Worm (Caenorhabditis elegans) whole organism, L4 larva: ENCODE measurements around the gene F33G12.6.

Experiments used
- D1046.2 ChIP-seq: fragments of 200-800 bp; sonication (Bioruptor generic); IDR thresholded peaks from 2 replicates; pipeline ENCODE4 v1.3.6; 2022; ENCODE audit warnings: missing genetic modification characterization, missing compliant biosample characterization
- F10B5.3 ChIP-seq: sonication (generic microtip); optimal IDR thresholded peaks from 2 replicates; lab custom pipeline; 2016; ENCODE audit warnings: mild to moderate bottlenecking, missing genetic modification characterization, missing compliant biosample characterization
- F26F4.8 ChIP-seq: fragments of 200-800 bp; sonication (Bioruptor generic); conservative IDR thresholded peaks from 2 replicates; pipeline ENCODE4 v1.3.6; 2022; ENCODE audit warnings: missing genetic modification characterization, missing compliant biosample characterization
- T20F7.1 ChIP-seq: fragments of 200-800 bp; sonication (Bioruptor generic); optimal IDR thresholded peaks from 2 replicates; lab custom pipeline; 2018; ENCODE audit warnings: mild to moderate bottlenecking, missing genetic modification characterization, missing compliant biosample characterization
- Y105C5A.15 ChIP-seq: fragments of 200-800 bp; sonication (Bioruptor generic); IDR thresholded peaks from 2 replicates; pipeline ENCODE4 v1.3.6; 2022; ENCODE audit warnings: missing genetic modification characterization, missing compliant biosample characterization
- Y5F2A.4 ChIP-seq: fragments of 200-800 bp; sonication (Bioruptor generic); optimal IDR thresholded peaks from 2 replicates; lab custom pipeline; 2018; ENCODE audit warnings: mild to moderate bottlenecking, missing genetic modification characterization, missing compliant biosample characterization
- ZK337.2 ChIP-seq: fragments of 200-800 bp; sonication (Bioruptor generic); IDR thresholded peaks from 2 replicates; pipeline ENCODE4 v1.3.6; 2022; ENCODE audit warnings: missing genetic modification reagents, missing genetic modification characterization, missing compliant biosample characterization
- ceh-82 ChIP-seq: sonication (generic microtip); optimal IDR thresholded peaks from 2 replicates; lab custom pipeline; 2017; ENCODE audit warnings: missing biosample characterization, missing genetic modification characterization
- ctbp-1 ChIP-seq: fragments of 200-800 bp; sonication (Bioruptor generic); IDR thresholded peaks from 2 replicates; pipeline ENCODE4 v1.3.6; 2022; ENCODE audit warnings: missing genetic modification reagents, missing genetic modification characterization, missing compliant biosample characterization
- daf-16 ChIP-seq, 3 experiments: sonication (generic microtip); optimal IDR thresholded peaks; 2 replicates each; lab custom pipeline; 2016 to 2017; ENCODE audit warnings: missing genetic modification characterization in 3 of 3, missing genetic modification reagents in 3 of 3, mild to moderate bottlenecking in 2 of 3, missing compliant biosample characterization in 2 of 3, missing biosample characterization in 1 of 3, moderate library complexity in 1 of 3
- daf-19 ChIP-seq: fragments of 200-800 bp; sonication (Bioruptor generic); conservative IDR thresholded peaks from 2 replicates; pipeline ENCODE4 v1.3.6; 2022; ENCODE audit warnings: missing genetic modification characterization, missing compliant biosample characterization
- daf-8 ChIP-seq: fragments of 200-800 bp; sonication (Bioruptor generic); IDR thresholded peaks from 2 replicates; pipeline ENCODE4 v1.3.6; 2022; ENCODE audit warnings: missing genetic modification characterization, missing compliant biosample characterization
- dmd-6 ChIP-seq: fragments of 200-800 bp; sonication (Bioruptor generic); IDR thresholded peaks from 2 replicates; pipeline ENCODE4 v1.3.6; 2022; ENCODE audit warnings: missing genetic modification reagents, missing genetic modification characterization, missing compliant biosample characterization
- dve-1 ChIP-seq: sonication (generic microtip); optimal IDR thresholded peaks from 2 replicates; lab custom pipeline; 2017; ENCODE audit warnings: antibody characterized with exemption, mild to moderate bottlenecking, missing genetic modification characterization, missing compliant biosample characterization; ENCODE audit not compliant: insufficient read depth
- hlh-11 ChIP-seq: fragments of 200-800 bp; sonication (Bioruptor generic); optimal IDR thresholded peaks from 2 replicates; lab custom pipeline; 2018; ENCODE audit warnings: mild to moderate bottlenecking, missing genetic modification characterization, missing compliant biosample characterization
- hlh-30 ChIP-seq: sonication (generic microtip); optimal IDR thresholded peaks from 2 replicates; lab custom pipeline; 2017; ENCODE audit warnings: antibody characterized with exemption, mild to moderate bottlenecking, missing genetic modification characterization, missing compliant biosample characterization; ENCODE audit not compliant: insufficient read depth
- jun-1 ChIP-seq: fragments of 150-350 bp; optimal IDR thresholded peaks from 2 replicates; lab custom pipeline; 2014; ENCODE audit warnings: missing biosample characterization, missing genetic modification reagents, missing genetic modification characterization
- lim-7 ChIP-seq: fragments of 200-800 bp; sonication (Bioruptor generic); IDR thresholded peaks from 2 replicates; pipeline ENCODE4 v1.3.6; 2022; ENCODE audit warnings: missing genetic modification characterization, missing compliant biosample characterization
- lir-3 ChIP-seq: sonication (generic microtip); optimal IDR thresholded peaks from 2 replicates; lab custom pipeline; 2016; ENCODE audit warnings: mild to moderate bottlenecking, missing genetic modification characterization, missing compliant biosample characterization
- madf-5 ChIP-seq, 2 experiments: fragments of 200-800 bp; sonication (Bioruptor generic); IDR thresholded peaks; 2 replicates each; pipeline ENCODE4 v1.3.6; 2022; ENCODE audit warnings: missing compliant biosample characterization in 2 of 2, missing genetic modification characterization in 2 of 2
- madf-9 ChIP-seq: fragments of 200-800 bp; sonication (Bioruptor generic); conservative IDR thresholded peaks from 2 replicates; pipeline ENCODE4 v1.3.6; 2022; ENCODE audit warnings: missing genetic modification reagents, missing genetic modification characterization, missing compliant biosample characterization
- mdl-1 ChIP-seq, 2 experiments: fragments of 150-350 bp in 1 of 2; sonication (generic microtip) in 1 of 2; optimal IDR thresholded peaks; 2 replicates each; lab custom pipeline; 2014 to 2017; ENCODE audit warnings: missing biosample characterization in 2 of 2, missing genetic modification characterization in 2 of 2
- nhr-111 ChIP-seq: fragments of 200-800 bp; sonication (Bioruptor generic); optimal IDR thresholded peaks from 2 replicates; lab custom pipeline; 2018; ENCODE audit warnings: mild to moderate bottlenecking, missing genetic modification characterization, missing compliant biosample characterization
- nhr-25 ChIP-seq: sonication (generic microtip); optimal IDR thresholded peaks from 2 replicates; lab custom pipeline; 2017; ENCODE audit warnings: missing genetic modification characterization, mild to moderate bottlenecking, missing compliant biosample characterization, antibody characterized with exemption, moderate library complexity, borderline replicate concordance; ENCODE audit not compliant: insufficient read depth
- nhr-28 ChIP-seq: fragments of 150-350 bp; optimal IDR thresholded peaks from 2 replicates; lab custom pipeline; 2014; ENCODE audit warnings: missing biosample characterization, missing genetic modification characterization
- nhr-41 ChIP-seq: fragments of 200-800 bp; sonication (Bioruptor generic); IDR thresholded peaks from 2 replicates; pipeline ENCODE4 v1.3.6; 2022; ENCODE audit warnings: missing genetic modification reagents, missing genetic modification characterization, missing compliant biosample characterization
- nhr-48 ChIP-seq: sonication (generic microtip); optimal IDR thresholded peaks from 2 replicates; lab custom pipeline; 2016; ENCODE audit warnings: mild to moderate bottlenecking, missing genetic modification characterization, missing compliant biosample characterization
- nhr-77 ChIP-seq: fragments of 150-350 bp; optimal IDR thresholded peaks from 2 replicates; lab custom pipeline; 2014; ENCODE audit warnings: missing biosample characterization, missing genetic modification characterization
- php-3 ChIP-seq: fragments of 200-800 bp; sonication (Bioruptor generic); IDR thresholded peaks from 2 replicates; pipeline ENCODE4 v1.3.6; 2022; ENCODE audit warnings: missing genetic modification reagents, missing genetic modification characterization, missing compliant biosample characterization
- pqm-1 ChIP-seq: sonication (generic microtip); optimal IDR thresholded peaks from 2 replicates; lab custom pipeline; 2017; ENCODE audit warnings: missing biosample characterization, missing genetic modification characterization
- rbr-2 ChIP-seq: sonication (generic microtip); optimal IDR thresholded peaks from 2 replicates; lab custom pipeline; 2016; ENCODE audit warnings: missing genotype, missing genetic modification characterization, missing compliant biosample characterization
- sdz-12 ChIP-seq: fragments of 200-800 bp; sonication (Bioruptor generic); optimal IDR thresholded peaks from 2 replicates; lab custom pipeline; 2018; ENCODE audit warnings: mild to moderate bottlenecking, missing genetic modification characterization, missing compliant biosample characterization
- set-16 ChIP-seq: fragments of 200-800 bp; sonication (Bioruptor generic); IDR thresholded peaks from 2 replicates; pipeline ENCODE4 v1.3.6; 2022; ENCODE audit warnings: missing genetic modification reagents, missing genetic modification characterization, missing compliant biosample characterization
- snpc-1.2 ChIP-seq: fragments of 200-800 bp; sonication (Bioruptor generic); IDR thresholded peaks from 2 replicates; pipeline ENCODE4 v1.3.6; 2022; ENCODE audit warnings: missing genetic modification reagents, missing genetic modification characterization, missing compliant biosample characterization
- spr-1 ChIP-seq: sonication (generic microtip); optimal IDR thresholded peaks from 2 replicates; lab custom pipeline; 2016; ENCODE audit warnings: mild to moderate bottlenecking, missing genetic modification characterization, missing compliant biosample characterization
- spr-3 ChIP-seq: fragments of 200-800 bp; sonication (Bioruptor generic); optimal IDR thresholded peaks from 2 replicates; lab custom pipeline; 2018; ENCODE audit warnings: mild to moderate bottlenecking, missing genetic modification characterization, missing compliant biosample characterization
- unc-130 ChIP-seq: sonication (generic microtip); optimal IDR thresholded peaks from 2 replicates; lab custom pipeline; 2016; ENCODE audit warnings: missing genetic modification reagents, missing genetic modification characterization, missing compliant biosample characterization
- unc-62 ChIP-seq, 3 experiments: fragments of 150-350 bp in 1 of 3; sonication (generic microtip); optimal IDR thresholded peaks in 2 of 3; peaks in 1 of 3; 1 replicate in 1 of 3; 2 replicates in 2 of 3; lab custom pipeline; 2014 to 2017; ENCODE audit warnings: missing biosample characterization in 3 of 3, missing genetic modification characterization in 3 of 3, missing genetic modification reagents in 3 of 3, missing genotype in 1 of 3
- zfp-2 ChIP-seq: sonication (generic microtip); optimal IDR thresholded peaks from 2 replicates; lab custom pipeline; 2016; ENCODE audit warnings: mild to moderate bottlenecking, missing genetic modification characterization, missing compliant biosample characterization
- zfp-3 ChIP-seq: fragments of 200-800 bp; sonication (Bioruptor generic); conservative IDR thresholded peaks from 2 replicates; pipeline ENCODE4 v1.3.6; 2022; ENCODE audit warnings: missing genetic modification reagents, missing genetic modification characterization, missing compliant biosample characterization
- ztf-11 ChIP-seq: fragments of 150-350 bp; optimal IDR thresholded peaks from 2 replicates; lab custom pipeline; 2014; ENCODE audit warnings: missing biosample characterization, missing genetic modification characterization
- ztf-7 ChIP-seq: fragments of 150-350 bp; optimal IDR thresholded peaks from 2 replicates; lab custom pipeline; 2014; ENCODE audit warnings: missing biosample characterization, missing genetic modification characterization

The F33G12.6 gene

DNA sequence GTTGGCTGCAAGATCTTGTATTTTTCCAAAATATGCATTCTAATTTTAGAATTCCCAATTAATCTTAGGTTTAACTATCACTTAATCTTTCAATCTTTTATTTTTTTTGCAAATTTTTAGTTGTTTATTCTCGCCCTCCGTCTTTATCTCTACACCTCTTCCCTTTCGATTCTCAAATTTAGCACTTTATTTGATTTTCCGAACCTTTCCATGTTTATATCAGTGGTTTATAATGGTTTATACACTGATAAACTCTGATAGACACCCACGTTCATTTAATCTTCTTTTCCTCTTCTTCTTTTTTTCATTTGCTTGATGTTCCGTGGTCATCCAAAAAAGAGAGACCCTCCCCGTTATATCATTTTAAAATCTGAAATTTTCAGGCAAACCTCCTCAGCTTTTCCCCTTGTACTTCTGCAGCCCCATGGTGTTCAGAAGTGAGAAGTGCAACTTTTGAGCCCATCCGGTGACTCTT is 27.3 kb upstream of the F33G12.6 start, which contains the start of the genes nsy-1 and F59A6.13:
Gene nsy-1 (plus strand): TSS at position 377 of the 475 bp plus-strand sequence.
Gene F59A6.13 (plus strand): TSS at position 425 of the 475 bp plus-strand sequence.
- TF ChIP-seq daf-16 (GFP tag; optimal IDR thresholded peaks at IDR 0.05; lab: Kevin White, UChicago) (no peak), daf-16 (tag; optimal IDR thresholded peaks at IDR 0.05; lab: Kevin White, UChicago) (peak; percentile 72), dmd-6 (peak; percentile 70), php-3 (GFP tag; lab: Robert Waterston, UW) (0 out of 2 replicates have a peak, but pooled peaks have one; percentile 15), ztf-7 (tag; lab: Kevin White, UChicago) (no peak), hlh-11 (tag; lab: Kevin White, UChicago) (peak; percentile 10), nhr-28 (tag; lab: Kevin White, UChicago) (peak; percentile 3), pqm-1 (tag; lab: Kevin White, UChicago) (peak; percentile 79), sdz-12 (GFP tag; lab: Kevin White, UChicago) (no peak), dve-1 (tag; lab: Kevin White, UChicago) (peak; percentile 39), unc-62 (GFP tag; optimal IDR thresholded peaks at IDR 0.05 in 1 of 2; lab: Kevin White, UChicago) (no peak), unc-62 (tag; optimal IDR thresholded peaks at IDR 0.05; lab: Kevin White, UChicago) (no peak)

DNA sequence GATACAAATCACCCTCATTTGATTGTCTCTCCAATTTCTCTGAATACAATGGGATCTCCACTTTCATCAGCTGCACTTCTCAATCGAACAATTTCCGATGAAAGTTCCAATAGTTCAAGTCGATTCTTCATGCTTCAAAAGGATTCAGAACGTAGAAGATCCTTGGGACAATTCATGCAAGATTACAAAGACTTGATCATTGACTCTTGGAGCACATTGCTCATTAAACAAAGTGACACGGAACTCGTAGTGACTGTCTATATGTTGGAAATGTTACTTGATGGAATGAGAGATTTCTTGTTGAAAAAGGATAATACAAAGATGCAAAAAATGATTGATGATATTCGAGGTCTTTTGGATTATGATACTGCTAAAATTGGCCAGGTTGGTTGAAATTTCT is 21.8 kb upstream of the F33G12.6 start:
- no peak for TF ChIP-seq set-16 (GFP tag; lab: Robert Waterston, UW)
- TF ChIP-seq spr-3 (GFP tag; lab: Kevin White, UChicago), result no peak
- TF ChIP-seq ZK337.2 (GFP tag; lab: Robert Waterston, UW), result no peak
- peak in 1 of 2 experiments; percentile 99 for TF ChIP-seq unc-62 (GFP tag; optimal IDR thresholded peaks at IDR 0.05 in 1 of 2; lab: Kevin White, UChicago)
- no peak for TF ChIP-seq unc-62 (tag; optimal IDR thresholded peaks at IDR 0.05; lab: Kevin White, UChicago)
- TF ChIP-seq madf-5 (GFP tag; IDR thresholded peaks at IDR 0.05; lab: Robert Waterston, UW), result no peak
- TF ChIP-seq ztf-11 (tag; lab: Kevin White, UChicago), result no peak
- TF ChIP-seq lim-7 (GFP tag; lab: Robert Waterston, UW), result no peak
- TF ChIP-seq nhr-28 (tag; lab: Kevin White, UChicago), result no peak

DNA sequence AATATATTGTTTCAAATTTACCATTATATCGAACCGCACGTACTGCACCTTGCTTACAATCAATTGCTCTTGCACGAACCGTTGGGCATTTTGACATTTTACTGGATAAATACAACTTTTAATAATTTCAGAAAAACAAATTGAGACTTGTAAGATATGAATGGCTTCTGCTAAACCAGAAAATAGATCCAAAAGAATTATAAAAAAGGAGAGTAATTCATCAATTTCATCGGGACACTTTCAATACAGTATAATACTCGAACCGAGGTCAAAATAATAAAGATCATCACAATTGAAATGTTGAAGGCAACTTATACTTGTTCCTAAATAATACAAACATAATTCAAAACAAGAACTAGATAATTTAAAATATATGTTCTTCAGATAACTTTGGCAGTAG is 18.1 kb upstream of the F33G12.6 start, which contains the start of gene wdr-83:
Gene wdr-83 (minus strand): TSS at position 101 of the 400 bp plus-strand sequence.
- TF ChIP-seq nhr-41, result no peak
- TF ChIP-seq nhr-111 (GFP tag; lab: Kevin White, UChicago), result no peak
- TF ChIP-seq madf-5 (GFP tag; IDR thresholded peaks at IDR 0.05; lab: Robert Waterston, UW), result no peak
- TF ChIP-seq unc-130 (GFP tag; lab: Kevin White, UChicago), result no peak
- TF ChIP-seq D1046.2, result no peak
- TF ChIP-seq Y105C5A.15, result no peak
- no peak for TF ChIP-seq lir-3 (tag; lab: Kevin White, UChicago)
- no peak for TF ChIP-seq daf-16 (GFP tag; optimal IDR thresholded peaks at IDR 0.05; lab: Kevin White, UChicago)
- no peak for TF ChIP-seq daf-16 (tag; optimal IDR thresholded peaks at IDR 0.05; lab: Kevin White, UChicago)
- TF ChIP-seq ZK337.2 (GFP tag; lab: Robert Waterston, UW), result no peak
- no peak for TF ChIP-seq ctbp-1 (GFP tag; lab: Robert Waterston, UW)
- no peak for TF ChIP-seq ztf-7 (tag; lab: Kevin White, UChicago)
- TF ChIP-seq F26F4.8 (GFP tag; lab: Robert Waterston, UW), result no peak
- no peak for TF ChIP-seq F10B5.3 (tag; lab: Kevin White, UChicago)
- TF ChIP-seq rbr-2 (tag; lab: Kevin White, UChicago), result no peak
- no peak for TF ChIP-seq mdl-1 (tag; optimal IDR thresholded peaks at IDR 0.05; lab: Kevin White, UChicago)
- TF ChIP-seq snpc-1.2 (GFP tag; lab: Robert Waterston, UW), result no peak
- no peak for TF ChIP-seq zfp-2 (tag; lab: Kevin White, UChicago)

DNA sequence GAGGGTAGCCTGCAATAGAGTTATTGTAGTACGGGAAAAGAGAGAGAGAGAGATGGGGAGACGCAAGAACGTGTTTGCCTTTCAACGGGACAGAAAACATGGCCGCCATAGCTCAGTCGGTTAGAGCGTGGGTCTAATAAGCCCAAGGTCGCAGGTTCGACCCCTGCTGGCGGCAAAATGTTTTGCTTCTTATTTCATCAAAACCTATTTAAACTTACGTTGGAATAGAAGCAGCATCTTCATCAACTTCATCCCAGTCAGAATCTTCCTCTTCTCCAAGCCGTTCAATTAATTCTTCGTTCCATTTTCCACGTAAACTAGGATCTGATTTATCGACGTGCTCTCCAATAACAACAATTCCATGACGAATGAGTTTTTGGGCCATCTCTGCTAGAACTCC is 17.0 kb upstream of the F33G12.6 start:
- TF ChIP-seq Y5F2A.4, result peak; percentile 80
- peak; percentile 75 for TF ChIP-seq spr-1 (tag; lab: Kevin White, UChicago)
- TF ChIP-seq ceh-82, result no peak
- 0 out of 2 replicates have a peak, but pooled peaks have one; percentile 21 for TF ChIP-seq daf-8 (GFP tag; lab: Robert Waterston, UW)
- TF ChIP-seq nhr-48 (tag; lab: Kevin White, UChicago), result peak; percentile 45
- peak; percentile 71 for TF ChIP-seq nhr-77 (tag; lab: Kevin White, UChicago)
- peak; percentile 87 for TF ChIP-seq snpc-1.2 (GFP tag; lab: Robert Waterston, UW)
- TF ChIP-seq daf-19 (GFP tag; lab: Robert Waterston, UW), result peak; percentile 75; the same call in 1 of the 2 replicates
- peak; percentile 16 for TF ChIP-seq T20F7.1 (GFP tag; lab: Kevin White, UChicago)
- TF ChIP-seq Y105C5A.15, result peak; percentile 86; the same call in 1 of the 2 replicates
- TF ChIP-seq madf-9 (GFP tag; lab: Robert Waterston, UW), result peak; percentile 74
- peak; percentile 79; the same call in 1 of the 2 replicates for TF ChIP-seq zfp-3 (GFP tag; lab: Robert Waterston, UW)
- TF ChIP-seq nhr-25 (tag; lab: Kevin White, UChicago), result peak; percentile 70
- TF ChIP-seq hlh-30, result peak; percentile 29
- peak in 1 of 2 experiments; percentile 52; a peak in 1 of 4 replicates for TF ChIP-seq madf-5 (GFP tag; IDR thresholded peaks at IDR 0.05; lab: Robert Waterston, UW)
- peak; percentile 65 for TF ChIP-seq jun-1 (tag; lab: Kevin White, UChicago)
